Fruit fly (Drosophila melanogaster) whole organism: Measurements from ENCODE around the gene CG43094.

Source experiments
- CG8478 ChIP-seq: fragments of >200 bp; optimal IDR thresholded peaks from 2 replicates; lab custom pipeline; 2018; ENCODE audit warnings: inconsistent platforms
- Dll ChIP-seq: fragments of >200 bp; optimal IDR thresholded peaks from 2 replicates; lab custom pipeline; 2017
- EcR ChIP-seq, 2 experiments: fragments of >200 bp; optimal IDR thresholded peaks; 2 replicates each; lab custom pipeline; 2017; ENCODE audit warnings: missing biosample characterization in 2 of 2, missing genetic modification characterization in 2 of 2, missing genetic modification reagents in 2 of 2
- pan ChIP-seq: fragments of >200 bp; optimal IDR thresholded peaks from 2 replicates; lab custom pipeline; 2017
- psq ChIP-seq: fragments of >200 bp; optimal IDR thresholded peaks from 2 replicates; lab custom pipeline; 2017
- usp ChIP-seq: fragments of >200 bp; optimal IDR thresholded peaks from 2 replicates; lab custom pipeline; 2017; ENCODE audit warnings: missing biosample characterization, missing genetic modification characterization, mixed read lengths

dm6 chr3R:22720808-22721306, 49.9 kb downstream of the CG43094 start, which contains the start of gene wge:
- no peak for TF ChIP-seq EcR (GFP tag; optimal IDR thresholded peaks at IDR 0.05; lab: Kevin White, UChicago)
- TF ChIP-seq pan (lab: Kevin White, UChicago) = no peak
- no peak for TF ChIP-seq Dll
- TF ChIP-seq usp (GFP tag; lab: Kevin White, UChicago) = no peak
- TF ChIP-seq psq = no peak
- TF ChIP-seq CG8478 (lab: Kevin White, UChicago) = no peak
